Fruit fly (Drosophila melanogaster) whole organism, adult: Measurements from ENCODE around the gene CG31948.

Experiments
- CG11617 ChIP-seq: fragments of 200-800 bp; sonication (Bioruptor generic); optimal IDR thresholded peaks from 2 replicates; lab custom pipeline; 2017; ENCODE audit warnings: mild to moderate bottlenecking, missing biosample characterization, missing genetic modification reagents, missing genetic modification characterization
- CG1620 ChIP-seq: fragments of 200-800 bp; sonication (Bioruptor generic); optimal IDR thresholded peaks from 2 replicates; lab custom pipeline; 2016; ENCODE audit warnings: missing biosample characterization, missing genetic modification characterization
- cnc ChIP-seq, 2 experiments: fragments of >200 bp; optimal IDR thresholded peaks; 2 replicates each; lab custom pipeline; 2017
- kay ChIP-seq: fragments of 200-800 bp; sonication (Bioruptor generic); peaks from one replicate; lab custom pipeline; 2016; ENCODE audit warnings: missing biosample characterization, missing genetic modification characterization, borderline replicate concordance

dm6 chr2L:2402194-2402593 lies 14.3 kb downstream of the CG31948 start:
- no peak for TF ChIP-seq cnc (optimal IDR thresholded peaks at IDR 0.05; lab: Kevin White, UChicago)
- TF ChIP-seq kay (GFP tag; lab: Kevin White, UChicago) = no peak
- no peak for TF ChIP-seq CG11617 (GFP tag; lab: Kevin White, UChicago)
- TF ChIP-seq CG1620 (GFP tag; lab: Kevin White, UChicago) = no peak
